Worm (Caenorhabditis elegans) whole organism, young adult: Measurements from ENCODE around the gene C06A12.19.

Source experiments
- B0261.1 ChIP-seq: sonication (generic microtip); optimal IDR thresholded peaks from 2 replicates; lab custom pipeline; 2016; ENCODE audit warnings: mild to moderate bottlenecking, missing genetic modification characterization, moderate library complexity, missing compliant biosample characterization
- F22D6.2 ChIP-seq: sonication (generic microtip); optimal IDR thresholded peaks from 2 replicates; lab custom pipeline; 2016; ENCODE audit warnings: mild to moderate bottlenecking, missing genetic modification characterization, missing compliant biosample characterization
- F33H1.4 ChIP-seq: fragments of 200-800 bp; sonication (Bioruptor generic); IDR thresholded peaks from 2 replicates; pipeline ENCODE4 v1.3.6; 2022; ENCODE audit warnings: missing genetic modification reagents, missing genetic modification characterization, missing compliant biosample characterization
- K12H6.12 ChIP-seq: fragments of 200-800 bp; sonication (Bioruptor generic); optimal IDR thresholded peaks from 2 replicates; lab custom pipeline; 2018; ENCODE audit warnings: mild to moderate bottlenecking, missing genetic modification characterization, missing compliant biosample characterization
- T07F8.4 ChIP-seq: sonication (generic microtip); optimal IDR thresholded peaks from 2 replicates; lab custom pipeline; 2016; ENCODE audit warnings: mild to moderate bottlenecking, missing genetic modification characterization, moderate library complexity, missing compliant biosample characterization
- Y53G8AR.9 ChIP-seq: fragments of 200-800 bp; sonication (Bioruptor generic); conservative IDR thresholded peaks from 2 replicates; pipeline ENCODE4 v1.3.6; 2022; ENCODE audit warnings: missing genetic modification reagents, missing genetic modification characterization, missing compliant biosample characterization
- akir-1 ChIP-seq: fragments of 200-800 bp; sonication (Bioruptor generic); optimal IDR thresholded peaks from 2 replicates; lab custom pipeline; 2018; ENCODE audit warnings: mild to moderate bottlenecking, missing genetic modification characterization, moderate library complexity, missing compliant biosample characterization
- ama-1 ChIP-seq, 3 experiments: fragments of 150-350 bp in 1 of 3; sonication (generic microtip) in 2 of 3; optimal IDR thresholded peaks; 2 replicates each; lab custom pipeline; 2014 to 2018; ENCODE audit warnings: missing biosample characterization in 2 of 3, missing genetic modification characterization in 2 of 3, missing genetic modification reagents in 2 of 3
- aptf-3 ChIP-seq: fragments of 200-800 bp; sonication (Bioruptor generic); IDR thresholded peaks from 2 replicates; pipeline ENCODE4 v1.3.6; 2022; ENCODE audit warnings: missing genetic modification characterization, missing compliant biosample characterization
- atf-7 ChIP-seq: sonication (generic microtip); optimal IDR thresholded peaks from 2 replicates; lab custom pipeline; 2017; ENCODE audit warnings: mild to moderate bottlenecking, missing genetic modification characterization, missing compliant biosample characterization
- attf-5 ChIP-seq: fragments of 200-800 bp; sonication (Bioruptor generic); optimal IDR thresholded peaks from 2 replicates; lab custom pipeline; 2018; ENCODE audit warnings: mild to moderate bottlenecking, missing genetic modification characterization, missing compliant biosample characterization
- bed-2 ChIP-seq: fragments of 200-800 bp; sonication (Bioruptor generic); IDR thresholded peaks from 2 replicates; pipeline ENCODE4 v1.3.6; 2022; ENCODE audit warnings: missing genetic modification reagents, missing genetic modification characterization, missing compliant biosample characterization
- cebp-1 ChIP-seq, 2 experiments: fragments of 200-800 bp in 1 of 2; sonication (Bioruptor generic) in 1 of 2; sonication (generic microtip) in 1 of 2; IDR thresholded peaks in 1 of 2; optimal IDR thresholded peaks in 1 of 2; 2 replicates each; pipeline versions ENCODE4 v1.3.6 to Lab custom; 2017 to 2022; ENCODE audit warnings: missing compliant biosample characterization in 2 of 2, missing genetic modification characterization in 2 of 2, mild to moderate bottlenecking in 1 of 2, missing genetic modification reagents in 1 of 2, moderate library complexity in 1 of 2
- ceh-79 ChIP-seq: sonication (generic microtip); optimal IDR thresholded peaks from 2 replicates; lab custom pipeline; 2017; ENCODE audit warnings: mild to moderate bottlenecking, missing genetic modification characterization, missing compliant biosample characterization
- ceh-91 ChIP-seq: fragments of 200-800 bp; sonication (Bioruptor generic); IDR thresholded peaks from 2 replicates; pipeline ENCODE4 v1.3.6; 2022; ENCODE audit warnings: missing genetic modification reagents, missing genetic modification characterization, missing compliant biosample characterization
- chd-7 ChIP-seq: sonication (generic microtip); optimal IDR thresholded peaks from 2 replicates; lab custom pipeline; 2016; ENCODE audit warnings: mild to moderate bottlenecking, missing genetic modification characterization, moderate library complexity, missing compliant biosample characterization
- die-1 ChIP-seq: sonication (generic microtip); optimal IDR thresholded peaks from 2 replicates; lab custom pipeline; 2016; ENCODE audit warnings: missing genotype, mild to moderate bottlenecking, missing genetic modification characterization, missing compliant biosample characterization
- dpff-1 ChIP-seq: sonication (generic microtip); optimal IDR thresholded peaks from 2 replicates; lab custom pipeline; 2017; ENCODE audit warnings: mild to moderate bottlenecking, missing genetic modification characterization, missing compliant biosample characterization
- egl-44 ChIP-seq: fragments of 200-800 bp; sonication (Bioruptor generic); IDR thresholded peaks from 2 replicates; pipeline ENCODE4 v1.3.6; 2022; ENCODE audit warnings: missing genetic modification reagents, missing genetic modification characterization, missing compliant biosample characterization
- egrh-3 ChIP-seq: fragments of 200-800 bp; sonication (Bioruptor generic); IDR thresholded peaks from 2 replicates; pipeline ENCODE4 v1.3.6; 2022; ENCODE audit warnings: missing genetic modification reagents, missing genetic modification characterization, missing compliant biosample characterization
- him-1 ChIP-seq: sonication (generic microtip); optimal IDR thresholded peaks from 2 replicates; lab custom pipeline; 2016; ENCODE audit warnings: missing genotype, missing genetic modification reagents, missing genetic modification characterization, missing compliant biosample characterization
- hlh-12 ChIP-seq: sonication (generic microtip); optimal IDR thresholded peaks from 2 replicates; lab custom pipeline; 2016; ENCODE audit warnings: missing genetic modification characterization, missing compliant biosample characterization
- hlh-26 ChIP-seq: fragments of 200-800 bp; sonication (Bioruptor generic); conservative IDR thresholded peaks from 2 replicates; pipeline ENCODE4 v1.3.6; 2022; ENCODE audit warnings: missing genetic modification reagents, missing genetic modification characterization, missing compliant biosample characterization
- lag-1 ChIP-seq: fragments of 200-800 bp; sonication (Bioruptor generic); IDR thresholded peaks from 2 replicates; pipeline ENCODE4 v1.3.6; 2022; ENCODE audit warnings: missing genetic modification reagents, missing genetic modification characterization, missing compliant biosample characterization
- let-526 ChIP-seq: fragments of 200-800 bp; sonication (Bioruptor generic); IDR thresholded peaks from 2 replicates; pipeline ENCODE4 v1.3.6; 2022; ENCODE audit warnings: missing genetic modification reagents, missing genetic modification characterization, missing compliant biosample characterization
- lin-35 ChIP-seq, 3 experiments: fragments of 150-350 bp in 2 of 3; sonication (generic microtip) in 1 of 3; optimal IDR thresholded peaks; 2 replicates each; lab custom pipeline; 2014 to 2018; ENCODE audit warnings: missing biosample characterization in 3 of 3, missing genetic modification characterization in 3 of 3, missing genetic modification reagents in 3 of 3
- lsy-27 ChIP-seq: sonication (generic microtip); optimal IDR thresholded peaks from 2 replicates; lab custom pipeline; 2017; ENCODE audit warnings: missing genetic modification characterization, mild to moderate bottlenecking, missing compliant biosample characterization, antibody characterized with exemption, missing genotype, borderline replicate concordance; ENCODE audit not compliant: insufficient read depth
- madf-10 ChIP-seq: sonication (generic microtip); optimal IDR thresholded peaks from 2 replicates; lab custom pipeline; 2016; ENCODE audit warnings: mild to moderate bottlenecking, missing genetic modification characterization, missing compliant biosample characterization
- madf-3 ChIP-seq: fragments of 200-800 bp; sonication (Bioruptor generic); IDR thresholded peaks from 2 replicates; pipeline ENCODE4 v1.3.6; 2022; ENCODE audit warnings: missing genetic modification reagents, missing genetic modification characterization, missing compliant biosample characterization
- mel-28 ChIP-seq: sonication (generic microtip); optimal IDR thresholded peaks from 2 replicates; lab custom pipeline; 2016; ENCODE audit warnings: borderline replicate concordance, mild to moderate bottlenecking, missing genetic modification characterization, missing compliant biosample characterization
- mes-4 ChIP-seq: sonication (generic microtip); optimal IDR thresholded peaks from 2 replicates; lab custom pipeline; 2016; ENCODE audit warnings: missing genotype, missing genetic modification characterization, missing compliant biosample characterization
- nfyb-1 ChIP-seq: fragments of 200-800 bp; sonication (Bioruptor generic); IDR thresholded peaks from 2 replicates; pipeline ENCODE4 v1.3.6; 2022; ENCODE audit warnings: missing genetic modification reagents, missing genetic modification characterization, missing compliant biosample characterization
- nhr-179 ChIP-seq: sonication (generic microtip); optimal IDR thresholded peaks from 2 replicates; lab custom pipeline; 2016; ENCODE audit warnings: mild to moderate bottlenecking, missing genetic modification characterization, missing compliant biosample characterization
- nhr-80 ChIP-seq: sonication (generic microtip); optimal IDR thresholded peaks from 2 replicates; lab custom pipeline; 2016; ENCODE audit warnings: missing genetic modification characterization, missing compliant biosample characterization
- nhr-90 ChIP-seq: sonication (generic microtip); optimal IDR thresholded peaks from 2 replicates; lab custom pipeline; 2016; ENCODE audit warnings: missing genotype, mild to moderate bottlenecking, missing genetic modification characterization, missing compliant biosample characterization
- sdz-38 ChIP-seq: sonication (generic microtip); optimal IDR thresholded peaks from 2 replicates; lab custom pipeline; 2016; ENCODE audit warnings: missing genotype, missing genetic modification characterization, missing compliant biosample characterization
- tbx-9 ChIP-seq: sonication (generic microtip); optimal IDR thresholded peaks from 2 replicates; lab custom pipeline; 2016; ENCODE audit warnings: borderline replicate concordance, missing genetic modification characterization, inconsistent platforms, missing compliant biosample characterization
- tlf-1 ChIP-seq: fragments of 200-800 bp; sonication (Bioruptor generic); optimal IDR thresholded peaks from 2 replicates; lab custom pipeline; 2018; ENCODE audit warnings: mild to moderate bottlenecking, missing genetic modification characterization, missing compliant biosample characterization
- ztf-18 ChIP-seq: sonication (generic microtip); optimal IDR thresholded peaks from 2 replicates; lab custom pipeline; 2016; ENCODE audit warnings: missing genotype, mild to moderate bottlenecking, missing genetic modification characterization, missing compliant biosample characterization
- ztf-22 ChIP-seq: fragments of 200-800 bp; sonication (Bioruptor generic); optimal IDR thresholded peaks from 2 replicates; lab custom pipeline; 2018; ENCODE audit warnings: mild to moderate bottlenecking, missing genetic modification characterization, moderate library complexity, missing compliant biosample characterization
- ztf-6 ChIP-seq: fragments of 200-800 bp; sonication (Bioruptor generic); IDR thresholded peaks from 2 replicates; pipeline ENCODE4 v1.3.6; 2022; ENCODE audit warnings: missing genetic modification reagents, missing genetic modification characterization, missing compliant biosample characterization

C06A12.19 gene

DNA sequence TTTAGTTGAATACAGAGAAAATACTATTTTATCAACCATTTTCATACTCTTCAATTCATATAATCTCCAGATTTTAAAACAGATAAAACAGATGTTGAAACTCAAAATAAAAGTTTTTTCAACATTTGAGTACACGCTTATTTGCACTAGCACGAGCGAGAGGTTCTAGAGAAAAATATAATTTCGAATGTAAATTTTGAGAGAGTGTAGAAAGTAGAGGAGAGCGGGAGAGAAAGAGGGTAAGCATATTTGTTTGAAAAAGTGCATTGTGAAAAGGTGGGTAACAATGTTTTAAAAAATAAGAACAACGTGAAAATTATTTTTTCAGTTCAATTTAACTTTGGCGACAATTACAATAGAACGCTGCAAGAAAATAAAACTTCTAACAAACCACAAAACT lies 27.9 kb upstream of the C06A12.19 start:
- TF ChIP-seq lin-35 (GFP tag; optimal IDR thresholded peaks at IDR 0.05; lab: Kevin White, UChicago) = no peak
- 0 out of 2 replicates have a peak, but pooled peaks have one; percentile 31 for TF ChIP-seq Y53G8AR.9 (GFP tag; lab: Robert Waterston, UW)
- no peak for TF ChIP-seq mel-28 (tag; lab: Kevin White, UChicago)
- TF ChIP-seq chd-7 (tag; lab: Kevin White, UChicago) = no peak
- no peak for TF ChIP-seq ztf-22 (GFP tag; lab: Kevin White, UChicago)

DNA sequence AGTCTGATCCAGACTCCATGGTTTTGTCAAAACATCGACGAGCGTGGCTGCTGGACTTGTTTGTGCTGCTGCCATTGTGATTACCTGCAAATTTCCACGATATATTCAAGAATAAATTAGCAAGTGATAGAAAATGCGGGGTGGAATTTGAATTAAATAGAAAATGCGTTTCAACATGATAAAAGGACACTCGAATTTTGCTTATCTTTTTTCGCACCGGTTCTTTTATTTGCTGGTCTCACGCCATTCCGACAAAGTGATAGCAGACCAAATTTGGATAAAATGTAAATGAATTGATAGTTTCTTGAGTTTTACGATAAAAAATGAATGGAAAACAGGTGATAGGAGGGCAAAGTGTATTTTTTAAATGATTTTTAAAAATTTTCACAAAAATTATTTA lies 27.4 kb upstream of the C06A12.19 start, which contains the start of gene elo-2:
Gene elo-2 (minus strand): TSS at position 84 of the 400 bp plus-strand sequence.
- TF ChIP-seq nfyb-1 = 0 out of 2 replicates have a peak, but pooled peaks have one; percentile 19
- TF ChIP-seq nhr-80 (tag; lab: Kevin White, UChicago) = peak; percentile 51
- no peak for TF ChIP-seq egrh-3 (GFP tag; lab: Robert Waterston, UW)
- no peak for TF ChIP-seq lsy-27
- peak; percentile 22 for TF ChIP-seq ztf-18

DNA sequence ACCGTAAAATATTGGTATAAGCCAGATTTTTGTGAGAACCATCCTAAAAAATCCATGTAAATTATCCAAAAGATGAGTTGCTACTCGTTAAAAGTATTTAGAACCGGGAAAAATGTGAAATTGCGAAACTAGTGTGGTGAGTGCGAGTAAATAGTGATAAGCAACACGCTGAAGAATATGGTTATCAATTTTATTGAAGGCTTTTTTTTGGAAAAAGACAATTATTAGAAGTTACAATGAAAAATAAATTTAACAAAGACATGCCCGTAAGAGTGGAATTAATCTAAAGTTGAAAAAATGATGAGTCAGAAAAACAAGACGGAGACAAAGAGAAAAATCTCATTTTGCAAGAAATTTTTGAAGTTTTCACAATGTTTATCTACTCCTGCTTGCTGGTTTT lies 26.0 kb upstream of the C06A12.19 start, which contains the start of gene F11E6.6:
Gene F11E6.6 (minus strand): TSS at position 101 of the 400 bp plus-strand sequence.
- TF ChIP-seq die-1 = no peak
- peak; percentile 23 for TF ChIP-seq nhr-80 (tag; lab: Kevin White, UChicago)
- no peak for TF ChIP-seq hlh-26 (GFP tag; lab: Robert Waterston, UW)
- no peak for TF ChIP-seq attf-5 (GFP tag; lab: Kevin White, UChicago)
- no peak for TF ChIP-seq atf-7 (tag; lab: Kevin White, UChicago)
- no peak for TF ChIP-seq sdz-38 (tag; lab: Kevin White, UChicago)
- TF ChIP-seq dpff-1 (tag; lab: Kevin White, UChicago) = no peak
- no peak for TF ChIP-seq ztf-6
- no peak for TF ChIP-seq F22D6.2
- TF ChIP-seq him-1 (tag; lab: Kevin White, UChicago) = no peak
- no peak for TF ChIP-seq cebp-1 (GFP tag; IDR thresholded peaks at IDR 0.05; lab: Robert Waterston, UW)
- TF ChIP-seq cebp-1 (tag; optimal IDR thresholded peaks at IDR 0.05; lab: Kevin White, UChicago) = peak; percentile 40
- TF ChIP-seq akir-1 (GFP tag; lab: Kevin White, UChicago) = no peak
- no peak for TF ChIP-seq egrh-3 (GFP tag; lab: Robert Waterston, UW)
- no peak for TF ChIP-seq let-526 (GFP tag; lab: Robert Waterston, UW)
- no peak for TF ChIP-seq mes-4
- no peak for TF ChIP-seq ztf-22 (GFP tag; lab: Kevin White, UChicago)
- no peak for TF ChIP-seq B0261.1 (tag; lab: Kevin White, UChicago)
- TF ChIP-seq lin-35 (GFP tag; optimal IDR thresholded peaks at IDR 0.05; lab: Kevin White, UChicago) = no peak

- TF ChIP-seq akir-1 (GFP tag; lab: Kevin White, UChicago) (no peak), madf-3 (no peak), tbx-9 (tag; lab: Kevin White, UChicago) (no peak), madf-10 (no peak)
These were observed 23.3 kb upstream of the C06A12.19 start, which contains the start of gene F11E6.10 for ce11 chrIV:17463108-17463608. Gene F11E6.10, minus strand, starts transcription at chrIV:17463158.

DNA sequence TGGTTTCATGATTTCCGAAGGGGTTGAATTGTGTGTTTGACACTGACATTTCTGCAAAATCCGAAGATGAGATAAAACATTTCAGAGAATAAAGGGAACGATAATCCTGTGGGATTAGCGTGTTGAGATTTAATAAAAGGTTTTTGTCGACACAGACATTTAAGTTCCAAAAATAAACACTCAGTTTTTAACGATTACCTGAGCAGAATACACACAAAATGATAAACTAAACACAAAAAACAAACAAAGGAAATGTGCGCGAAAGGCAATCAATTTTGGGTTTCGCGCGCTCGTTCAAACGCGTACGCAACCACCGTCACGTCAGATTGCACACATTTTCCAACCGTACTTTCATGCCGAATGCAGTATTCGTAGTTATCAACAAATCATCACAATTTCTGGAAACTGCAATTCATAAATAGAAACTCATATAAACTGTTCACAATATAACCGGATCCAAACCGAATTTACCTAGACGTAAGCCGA lies 21.4 kb upstream of the C06A12.19 start, which contains the start of gene rif-1.1:
Gene rif-1.1 (minus strand): TSS at position 51 of the 486 bp plus-strand sequence.
- TF ChIP-seq ceh-79 = no peak
- no peak for TF ChIP-seq tlf-1 (GFP tag; lab: Kevin White, UChicago)
- TF ChIP-seq nhr-90 (tag; lab: Kevin White, UChicago) = no peak
- TF ChIP-seq ztf-6 = no peak
- TF ChIP-seq mel-28 (tag; lab: Kevin White, UChicago) = no peak
- no peak for TF ChIP-seq aptf-3 (GFP tag; lab: Robert Waterston, UW)
- no peak for TF ChIP-seq let-526 (GFP tag; lab: Robert Waterston, UW)
- TF ChIP-seq hlh-12 (tag; lab: Kevin White, UChicago) = no peak
- TF ChIP-seq F33H1.4 (GFP tag; lab: Robert Waterston, UW) = peak; percentile 63
- TF ChIP-seq K12H6.12 (tag; lab: Kevin White, UChicago) = no peak
- TF ChIP-seq T07F8.4 = no peak
- TF ChIP-seq egl-44 = no peak
- TF ChIP-seq lag-1 (GFP tag; lab: Robert Waterston, UW) = no peak
- no peak for TF ChIP-seq nhr-179 (tag; lab: Kevin White, UChicago)
- TF ChIP-seq bed-2 (GFP tag; lab: Robert Waterston, UW) = no peak
- no peak for TF ChIP-seq ama-1 (optimal IDR thresholded peaks at IDR 0.05; lab: Kevin White, UChicago)
- no peak for TF ChIP-seq ama-1 (GFP tag; optimal IDR thresholded peaks at IDR 0.05; lab: Kevin White, UChicago)
- TF ChIP-seq ceh-91 (GFP tag; lab: Robert Waterston, UW) = peak; percentile 84
